Worm (Caenorhabditis elegans) whole organism, L2 larva: ENCODE measurements around the gene Y11D7A.5.

Experiments used
- lin-13 ChIP-seq: fragments of 150-350 bp; optimal IDR thresholded peaks from 2 replicates; lab custom pipeline; 2014; ENCODE audit warnings: missing biosample characterization, missing genetic modification reagents, missing genetic modification characterization
- mbf-1 ChIP-seq: sonication (generic microtip); optimal IDR thresholded peaks from 2 replicates; lab custom pipeline; 2017; ENCODE audit warnings: missing biosample characterization, missing genetic modification characterization
- nhr-12 ChIP-seq: fragments of 150-350 bp; optimal IDR thresholded peaks from 2 replicates; lab custom pipeline; 2014; ENCODE audit warnings: missing biosample characterization, missing genetic modification characterization
- sma-3 ChIP-seq: sonication (generic microtip); optimal IDR thresholded peaks from 2 replicates; lab custom pipeline; 2016; ENCODE audit warnings: missing genetic modification reagents, missing genetic modification characterization, missing compliant biosample characterization
- snpc-4 ChIP-seq: fragments of 150-350 bp; optimal IDR thresholded peaks from 2 replicates; lab custom pipeline; 2014; ENCODE audit warnings: missing biosample characterization, missing genetic modification characterization

ce11 chrIV:9269796-9270195, 24.5 kb upstream of the Y11D7A.5 start, which contains the start of gene flh-3:
- TF ChIP-seq snpc-4 (tag; lab: Kevin White, UChicago): no peak
- no peak for TF ChIP-seq nhr-12 (tag; lab: Kevin White, UChicago)
- no peak for TF ChIP-seq lin-13 (GFP tag; lab: Kevin White, UChicago)
- TF ChIP-seq mbf-1 (tag; lab: Kevin White, UChicago): no peak
- no peak for TF ChIP-seq sma-3 (GFP tag; lab: Kevin White, UChicago)
